Fruit fly (Drosophila melanogaster) whole organism, embryonic: ENCODE results near the gene Bet3.

Experiments
- CG11085 ChIP-seq: fragments of 200-800 bp; sonication (Bioruptor generic); IDR thresholded peaks from 2 replicates; pipeline ENCODE4 v1.3.6; 2022; ENCODE audit warnings: missing biosample characterization, missing genetic modification characterization
- CG11398 ChIP-seq: fragments of 200-800 bp; sonication (Bioruptor generic); optimal IDR thresholded peaks from 2 replicates; lab custom pipeline; 2016; ENCODE audit warnings: missing biosample characterization, missing genetic modification characterization
- CG11504 ChIP-seq: fragments of 200-800 bp; sonication (Bioruptor generic); optimal IDR thresholded peaks from 3 replicates; lab custom pipeline; 2019; ENCODE audit warnings: missing biosample characterization, mild to moderate bottlenecking, missing genetic modification characterization, moderate library complexity
- CG11560 ChIP-seq: fragments of 200-800 bp; sonication (Bioruptor generic); IDR thresholded peaks from 3 replicates; pipeline ENCODE4 v1.3.6; 2022; ENCODE audit warnings: missing biosample characterization, missing genetic modification characterization
- CG12104 ChIP-seq: fragments of 200-800 bp; sonication (Bioruptor generic); optimal IDR thresholded peaks from 3 replicates; lab custom pipeline; 2016; ENCODE audit warnings: missing biosample characterization, missing genetic modification characterization
- CG13123 ChIP-seq: fragments of 200-800 bp; sonication (Bioruptor generic); optimal IDR thresholded peaks from 2 replicates; lab custom pipeline; 2016; ENCODE audit warnings: missing biosample characterization, missing genetic modification characterization
- CG14014 ChIP-seq: fragments of 200-800 bp; sonication (Bioruptor generic); IDR thresholded peaks from 2 replicates; pipeline ENCODE4 v1.3.6; 2022; ENCODE audit warnings: missing biosample characterization, missing genetic modification characterization
- CG18011 ChIP-seq: fragments of 200-800 bp; sonication (Bioruptor generic); optimal IDR thresholded peaks from 2 replicates; lab custom pipeline; 2017; ENCODE audit warnings: missing biosample characterization, missing genetic modification characterization, mild to moderate bottlenecking, moderate library complexity, missing genotype
- CG1832 ChIP-seq: fragments of 200-800 bp; sonication (Bioruptor generic); optimal IDR thresholded peaks from 2 replicates; lab custom pipeline; 2017; ENCODE audit warnings: missing biosample characterization, mild to moderate bottlenecking, missing genetic modification characterization, inconsistent platforms
- CG2120 ChIP-seq: fragments of 200-800 bp; sonication (Bioruptor generic); optimal IDR thresholded peaks from 3 replicates; lab custom pipeline; 2016; ENCODE audit warnings: missing biosample characterization, missing genetic modification characterization
- CG31224 ChIP-seq: fragments of 200-800 bp; sonication (Bioruptor generic); IDR thresholded peaks from 2 replicates; pipeline ENCODE4 v1.3.6; 2022; ENCODE audit warnings: missing biosample characterization, missing genetic modification characterization
- CG8089 ChIP-seq: fragments of 200-800 bp; sonication (Bioruptor generic); optimal IDR thresholded peaks from 3 replicates; lab custom pipeline; 2016; ENCODE audit warnings: missing biosample characterization, missing genetic modification characterization
- CG8290 ChIP-seq, 3 experiments: fragments of 200-800 bp; sonication (Bioruptor generic); optimal IDR thresholded peaks; 2 replicates each; lab custom pipeline; 2016 to 2019; ENCODE audit warnings: missing biosample characterization in 3 of 3, missing genetic modification characterization in 3 of 3, mild to moderate bottlenecking in 2 of 3, moderate library complexity in 1 of 3
- CG9932 ChIP-seq: fragments of 200-800 bp; sonication (Bioruptor generic); IDR thresholded peaks from 2 replicates; pipeline ENCODE4 v1.3.6; 2022; ENCODE audit warnings: missing biosample characterization, missing genetic modification characterization
- CTCF ChIP-seq: fragments of 200-800 bp; sonication (Bioruptor generic); optimal IDR thresholded peaks from 2 replicates; lab custom pipeline; 2017; ENCODE audit warnings: missing biosample characterization, mild to moderate bottlenecking, missing genetic modification characterization, moderate library complexity
- D19B ChIP-seq: fragments of 200-800 bp; sonication (Bioruptor generic); optimal IDR thresholded peaks from 2 replicates; lab custom pipeline; 2017; ENCODE audit warnings: missing biosample characterization, mild to moderate bottlenecking, missing genetic modification characterization
- Dek ChIP-seq: fragments of 200-800 bp; sonication (Bioruptor generic); optimal IDR thresholded peaks from 3 replicates; lab custom pipeline; 2019; ENCODE audit warnings: missing biosample characterization, mild to moderate bottlenecking, missing genetic modification characterization, moderate library complexity
- Elba2 ChIP-seq: fragments of 200-800 bp; sonication (Bioruptor generic); optimal IDR thresholded peaks from 3 replicates; lab custom pipeline; 2016; ENCODE audit warnings: missing biosample characterization, missing genetic modification characterization
- Fer2 ChIP-seq: fragments of 200-800 bp; sonication (Bioruptor generic); optimal IDR thresholded peaks from 2 replicates; lab custom pipeline; 2018; ENCODE audit warnings: missing biosample characterization, mild to moderate bottlenecking, missing genetic modification characterization, moderate library complexity
- H2.0 ChIP-seq: fragments of 200-800 bp; sonication (Bioruptor generic); IDR thresholded peaks from 2 replicates; pipeline ENCODE4 v1.3.6; 2022; ENCODE audit warnings: missing biosample characterization, missing genetic modification characterization
- HmgD ChIP-seq: fragments of 200-800 bp; sonication (Bioruptor generic); optimal IDR thresholded peaks from 3 replicates; lab custom pipeline; 2016; ENCODE audit warnings: missing biosample characterization, missing genetic modification characterization
- Jarid2 ChIP-seq: fragments of 200-800 bp; sonication (Bioruptor generic); optimal IDR thresholded peaks from 3 replicates; lab custom pipeline; 2017; ENCODE audit warnings: mild to moderate bottlenecking, missing biosample characterization, missing genetic modification reagents, missing genetic modification characterization
- MBD-R2 ChIP-seq: fragments of 200-800 bp; sonication (Bioruptor generic); IDR thresholded peaks from 2 replicates; pipeline ENCODE4 v1.3.6; 2022; ENCODE audit warnings: missing biosample characterization, missing genetic modification characterization
- Med ChIP-seq: fragments of 200-800 bp; sonication (Bioruptor generic); peaks from one replicate; lab custom pipeline; 2016; ENCODE audit warnings: missing biosample characterization, missing genetic modification characterization, mild to moderate bottlenecking, inconsistent platforms, moderate library complexity
- Oaz ChIP-seq: fragments of 200-800 bp; sonication (Bioruptor generic); IDR thresholded peaks from 2 replicates; pipeline ENCODE4 v1.3.6; 2022; ENCODE audit warnings: missing biosample characterization, missing genetic modification characterization
- Rfx ChIP-seq: fragments of 200-800 bp; sonication (Bioruptor generic); IDR thresholded peaks from 2 replicates; pipeline ENCODE4 v1.3.6; 2022; ENCODE audit warnings: missing biosample characterization, missing genetic modification characterization
- Sin3A ChIP-seq: fragments of >200 bp; optimal IDR thresholded peaks from 2 replicates; lab custom pipeline; 2018
- ap ChIP-seq: fragments of 200-800 bp; sonication (Bioruptor generic); IDR thresholded peaks from 2 replicates; pipeline ENCODE4 v1.3.6; 2022; ENCODE audit warnings: missing biosample characterization, missing genetic modification characterization
- ems ChIP-seq: fragments of 200-800 bp; sonication (Bioruptor generic); optimal IDR thresholded peaks from 3 replicates; lab custom pipeline; 2016; ENCODE audit warnings: missing biosample characterization, missing genetic modification characterization
- esg ChIP-seq: fragments of 200-800 bp; sonication (Bioruptor generic); conservative IDR thresholded peaks from 2 replicates; pipeline ENCODE4 v1.3.6; 2022; ENCODE audit warnings: missing biosample characterization, missing genetic modification characterization
- gfzf ChIP-seq: fragments of 200-800 bp; sonication (Bioruptor generic); optimal IDR thresholded peaks from 2 replicates; lab custom pipeline; 2016; ENCODE audit warnings: missing biosample characterization, mild to moderate bottlenecking, missing genetic modification characterization, moderate library complexity
- ham ChIP-seq: fragments of 200-800 bp; sonication (Bioruptor generic); IDR thresholded peaks from 2 replicates; pipeline ENCODE4 v1.3.6; 2022; ENCODE audit warnings: missing biosample characterization, missing genetic modification characterization
- hkb ChIP-seq, 2 experiments: fragments of 200-800 bp in 1 of 2; fragments of >200 bp in 1 of 2; sonication (Bioruptor generic) in 1 of 2; IDR thresholded peaks in 1 of 2; optimal IDR thresholded peaks in 1 of 2; 2 replicates each; pipeline versions ENCODE4 v1.3.6 to Lab custom; 2017 to 2022; ENCODE audit warnings: missing biosample characterization in 1 of 2, missing genetic modification characterization in 1 of 2
- lilli ChIP-seq: fragments of 200-800 bp; sonication (Bioruptor generic); optimal IDR thresholded peaks from 3 replicates; lab custom pipeline; 2016; ENCODE audit warnings: missing biosample characterization, missing genetic modification characterization
- lmd ChIP-seq: fragments of 200-800 bp; sonication (Bioruptor generic); IDR thresholded peaks from 2 replicates; pipeline ENCODE4 v1.3.6; 2022; ENCODE audit warnings: missing biosample characterization, missing genetic modification characterization
- odd ChIP-seq: fragments of 200-800 bp; sonication (Bioruptor generic); optimal IDR thresholded peaks from 2 replicates; lab custom pipeline; 2017; ENCODE audit warnings: missing biosample characterization, mild to moderate bottlenecking, missing genetic modification characterization
- pb ChIP-seq: fragments of 200-800 bp; sonication (Bioruptor generic); optimal IDR thresholded peaks from 3 replicates; lab custom pipeline; 2016; ENCODE audit warnings: missing biosample characterization, missing genetic modification characterization
- pita ChIP-seq: fragments of 200-800 bp; sonication (Bioruptor generic); optimal IDR thresholded peaks from 2 replicates; lab custom pipeline; 2017; ENCODE audit warnings: missing biosample characterization, mild to moderate bottlenecking, missing genetic modification characterization
- psq ChIP-seq: fragments of 200-800 bp; sonication (Bioruptor generic); optimal IDR thresholded peaks from 2 replicates; lab custom pipeline; 2017; ENCODE audit warnings: missing biosample characterization, missing genetic modification characterization
- ro ChIP-seq: fragments of 200-800 bp; sonication (Bioruptor generic); IDR thresholded peaks from 2 replicates; pipeline ENCODE4 v1.3.6; 2022; ENCODE audit warnings: missing biosample characterization, missing genetic modification characterization
- row ChIP-seq: fragments of 200-800 bp; sonication (Bioruptor generic); IDR thresholded peaks from 3 replicates; pipeline ENCODE4 v1.3.6; 2022; ENCODE audit warnings: missing biosample characterization, missing genetic modification characterization
- slbo ChIP-seq: fragments of 200-800 bp; sonication (Bioruptor generic); IDR thresholded peaks from 2 replicates; pipeline ENCODE4 v1.3.6; 2022; ENCODE audit warnings: missing biosample characterization, missing genetic modification characterization

The Bet3 gene

dm6 chr3L:9442625-9443282 lies 687 bp upstream of the Bet3 start, which contains the start of gene Srg3:
TSS of gene Srg3 (plus strand) at chr3L:9443232.
- TF ChIP-seq ro (GFP tag; lab: Robert Waterston, UW) (no peak), pita (peak; percentile 20), CG8290 (GFP tag; optimal IDR thresholded peaks at IDR 0.05; lab: Kevin White, UChicago) (no peak), CG8290 (tag; optimal IDR thresholded peaks at IDR 0.05; lab: Kevin White, UChicago) (peak in 1 of 2 experiments; percentile 43), gfzf (GFP tag; lab: Kevin White, UChicago) (no peak), CG11398 (GFP tag; lab: Kevin White, UChicago) (no peak), CG12104 (no peak), Rfx (GFP tag; lab: Robert Waterston, UW) (0 out of 2 replicates have a peak, but pooled peaks have one; percentile 4), CG11504 (tag; lab: Kevin White, UChicago) (peak; percentile 6), Sin3A (lab: Kevin White, UChicago) (no peak), hkb (optimal IDR thresholded peaks at IDR 0.05; lab: Kevin White, UChicago) (peak; percentile 53), hkb (GFP tag; IDR thresholded peaks at IDR 0.05; lab: Robert Waterston, UW) (0 out of 2 replicates have a peak, but pooled peaks have one; percentile 6), CG31224 (GFP tag; lab: Robert Waterston, UW) (no peak), H2.0 (GFP tag; lab: Robert Waterston, UW) (peak; percentile 19; the same call in 1 of the 2 replicates), esg (peak; percentile 11; the same call in 1 of the 2 replicates), ems (peak; percentile 6), MBD-R2 (no peak), odd (GFP tag; lab: Kevin White, UChicago) (peak; percentile 26), CG2120 (GFP tag; lab: Kevin White, UChicago) (no peak), CG11085 (GFP tag; lab: Robert Waterston, UW) (no peak), CG13123 (GFP tag; lab: Kevin White, UChicago) (no peak), CG9932 (GFP tag; lab: Robert Waterston, UW) (peak; percentile 47), lmd (GFP tag; lab: Robert Waterston, UW) (no peak), lilli (GFP tag; lab: Kevin White, UChicago) (no peak), CG11560 (tag; lab: Robert Waterston, UW) (no peak), slbo (GFP tag; lab: Robert Waterston, UW) (peak; percentile 60), row (peak; percentile 7), ham (GFP tag; lab: Robert Waterston, UW) (no peak), CG14014 (GFP tag; lab: Robert Waterston, UW) (0 out of 2 replicates have a peak, but pooled peaks have one; percentile 6), D19B (GFP tag; lab: Kevin White, UChicago) (no peak), HmgD (GFP tag; lab: Kevin White, UChicago) (no peak), CG18011 (GFP tag; lab: Kevin White, UChicago) (peak; percentile 13), Elba2 (GFP tag; lab: Kevin White, UChicago) (peak; percentile 86), pb (GFP tag; lab: Kevin White, UChicago) (no peak), Jarid2 (GFP tag; lab: Kevin White, UChicago) (no peak), psq (no peak), ap (no peak), CG1832 (no peak), Oaz (GFP tag; lab: Robert Waterston, UW) (0 out of 2 replicates have a peak, but pooled peaks have one; percentile 12), Dek (tag; lab: Kevin White, UChicago) (no peak), Fer2 (tag; lab: Kevin White, UChicago) (no peak), CG8089 (GFP tag; lab: Kevin White, UChicago) (no peak), CTCF (GFP tag; lab: Kevin White, UChicago) (peak; percentile 1), Med (GFP tag; lab: Kevin White, UChicago) (peak; percentile 43)
